Worm (Caenorhabditis elegans): Measurements from ENCODE around the gene wdr-83.

DNA sequence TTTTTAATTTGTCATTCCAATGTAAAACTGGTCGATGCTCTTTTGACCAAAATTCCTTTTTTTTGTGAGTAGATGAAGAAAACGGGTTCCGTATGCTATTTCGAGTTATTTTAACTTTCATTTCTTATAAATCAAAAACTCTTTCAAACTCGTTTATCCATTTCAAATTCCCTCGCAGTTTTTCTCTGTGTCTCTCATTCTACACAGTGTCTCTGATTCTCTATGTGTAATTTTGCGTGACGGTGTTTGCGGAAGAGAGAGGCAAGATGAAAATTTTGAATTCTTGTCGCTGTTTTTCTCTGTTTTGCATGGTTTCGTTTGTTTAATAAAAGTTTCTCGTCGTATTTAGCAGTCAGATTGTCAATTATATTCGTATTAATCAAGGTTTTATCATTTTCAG lies 32.4 kb downstream of the wdr-83 start, which contains the start of gene citk-2:
- TF ChIP-seq skn-1 (tag; optimal IDR thresholded peaks at IDR 0.05) (no peak), aly-2 (tag; optimal IDR thresholded peaks at IDR 0.05) (no peak), arid-1 (GFP tag; conservative IDR thresholded peaks at IDR 0.05) (no peak), nhr-28 (tag; optimal IDR thresholded peaks at IDR 0.05) (no peak)

Data from whole organism, L4 larva.